Worm (Caenorhabditis elegans): ENCODE results near the gene ZK546.19.
A peak's percentile ranks its signal among the peaks of the same experiment; 100 is the strongest.

ce11 chrII:4904277-4904676, 37.2 kb upstream of the ZK546.19 start:
- peak; percentile 88 for TF ChIP-seq W03F9.2 (tag; optimal IDR thresholded peaks at IDR 0.05)
- no peak for TF ChIP-seq dao-5 (tag; optimal IDR thresholded peaks at IDR 0.05)
